Fruit fly (Drosophila melanogaster): Measurements from ENCODE around the gene mrn.

mrn gene

dm6 chr3L:15580487-15580886 is at the start of gene mrn, which contains the start of gene CG12301:
mrn (minus strand) TSS chr3L:15580537.
CG12301 (plus strand) TSS chr3L:15580800.
- TF ChIP-seq tj (GFP tag; optimal IDR thresholded peaks at IDR 0.05) (peak; percentile 75), CG14711 (tag; optimal IDR thresholded peaks at IDR 0.05) (peak; percentile 92), CG11617 (GFP tag; optimal IDR thresholded peaks at IDR 0.05) (peak; percentile 80), cnc (optimal IDR thresholded peaks at IDR 0.05) (no peak), CG33017 (tag; optimal IDR thresholded peaks at IDR 0.05) (peak; percentile 62), CG7101 (tag; optimal IDR thresholded peaks at IDR 0.05) (peak; percentile 80), ovo (GFP tag; optimal IDR thresholded peaks at IDR 0.05) (no peak), CG12768 (GFP tag; optimal IDR thresholded peaks at IDR 0.05) (peak; percentile 82), CG7045 (GFP tag; optimal IDR thresholded peaks at IDR 0.05) (peak; percentile 72), CG1620 (GFP tag; optimal IDR thresholded peaks at IDR 0.05) (peak; percentile 88), Clk (GFP tag; optimal IDR thresholded peaks at IDR 0.05) (peak; percentile 78), cic (GFP tag; optimal IDR thresholded peaks at IDR 0.05) (peak; percentile 42), bab1 (GFP tag; optimal IDR thresholded peaks at IDR 0.05) (peak; percentile 91), CG5204 (GFP tag; optimal IDR thresholded peaks at IDR 0.05) (no peak), pad (GFP tag; optimal IDR thresholded peaks at IDR 0.05) (peak; percentile 69), Hr96 (GFP tag; optimal IDR thresholded peaks at IDR 0.05) (no peak), kay (GFP tag; ENCODE audit: borderline replicate concordance) (no peak), Crg-1 (GFP tag; optimal IDR thresholded peaks at IDR 0.05) (peak; percentile 67), toe (GFP tag; optimal IDR thresholded peaks at IDR 0.05) (no peak), Mnt (GFP tag; optimal IDR thresholded peaks at IDR 0.05) (peak; percentile 100)

dm6 chr3L:15627295-15627694 is 47.0 kb upstream of the mrn start:
- TF ChIP-seq kay (GFP tag; ENCODE audit: borderline replicate concordance) (peak; percentile 61), Clk (GFP tag; optimal IDR thresholded peaks at IDR 0.05) (no peak)

dm6 chr3L:15625676-15626414 is 45.5 kb upstream of the mrn start:
- peak; percentile 52 for TF ChIP-seq CG1620 (GFP tag; optimal IDR thresholded peaks at IDR 0.05)
- TF ChIP-seq tj (GFP tag; optimal IDR thresholded peaks at IDR 0.05): peak; percentile 65
- peak; percentile 22 for TF ChIP-seq Hr96 (GFP tag; optimal IDR thresholded peaks at IDR 0.05)
- TF ChIP-seq CG12768 (GFP tag; optimal IDR thresholded peaks at IDR 0.05): peak; percentile 75
- no peak for TF ChIP-seq Crg-1 (GFP tag; optimal IDR thresholded peaks at IDR 0.05)
- peak; percentile 47 for TF ChIP-seq toe (GFP tag; optimal IDR thresholded peaks at IDR 0.05)
- TF ChIP-seq CG5204 (GFP tag; optimal IDR thresholded peaks at IDR 0.05): peak; percentile 82
- peak; percentile 77 for TF ChIP-seq pad (GFP tag; optimal IDR thresholded peaks at IDR 0.05)
- TF ChIP-seq bab1 (GFP tag; optimal IDR thresholded peaks at IDR 0.05): peak; percentile 95
- peak; percentile 51 for TF ChIP-seq Mnt (GFP tag; optimal IDR thresholded peaks at IDR 0.05)
- TF ChIP-seq cic (GFP tag; optimal IDR thresholded peaks at IDR 0.05): no peak
- TF ChIP-seq CG11617 (GFP tag; optimal IDR thresholded peaks at IDR 0.05): peak; percentile 93
- TF ChIP-seq kay (GFP tag; ENCODE audit: borderline replicate concordance): peak; percentile 75
- peak; percentile 93 for TF ChIP-seq CG33017 (tag; optimal IDR thresholded peaks at IDR 0.05)
- TF ChIP-seq CG14711 (tag; optimal IDR thresholded peaks at IDR 0.05): peak; percentile 88
- TF ChIP-seq CG7045 (GFP tag; optimal IDR thresholded peaks at IDR 0.05): peak; percentile 86
- peak; percentile 92 for TF ChIP-seq CG7101 (tag; optimal IDR thresholded peaks at IDR 0.05)
- TF ChIP-seq Clk (GFP tag; optimal IDR thresholded peaks at IDR 0.05): peak; percentile 52
- TF ChIP-seq cnc (optimal IDR thresholded peaks at IDR 0.05): no peak
- peak; percentile 57 for TF ChIP-seq ovo (GFP tag; optimal IDR thresholded peaks at IDR 0.05)

dm6 chr3L:15624944-15625610 is 44.7 kb upstream of the mrn start:
- TF ChIP-seq toe (GFP tag; optimal IDR thresholded peaks at IDR 0.05) (no peak), CG5204 (GFP tag; optimal IDR thresholded peaks at IDR 0.05) (no peak), tj (GFP tag; optimal IDR thresholded peaks at IDR 0.05) (peak; percentile 68), pad (GFP tag; optimal IDR thresholded peaks at IDR 0.05) (no peak)

dm6 chr3L:15624097-15624496 is 43.8 kb upstream of the mrn start:
- TF ChIP-seq CG33017 (tag; optimal IDR thresholded peaks at IDR 0.05) (no peak), CG11617 (GFP tag; optimal IDR thresholded peaks at IDR 0.05) (no peak), pad (GFP tag; optimal IDR thresholded peaks at IDR 0.05) (no peak), tj (GFP tag; optimal IDR thresholded peaks at IDR 0.05) (no peak), Hr96 (GFP tag; optimal IDR thresholded peaks at IDR 0.05) (no peak), CG12768 (GFP tag; optimal IDR thresholded peaks at IDR 0.05) (no peak), Crg-1 (GFP tag; optimal IDR thresholded peaks at IDR 0.05) (no peak), Mnt (GFP tag; optimal IDR thresholded peaks at IDR 0.05) (no peak), cnc (optimal IDR thresholded peaks at IDR 0.05) (no peak), cic (GFP tag; optimal IDR thresholded peaks at IDR 0.05) (no peak), CG14711 (tag; optimal IDR thresholded peaks at IDR 0.05) (no peak), CG7101 (tag; optimal IDR thresholded peaks at IDR 0.05) (no peak), kay (GFP tag; ENCODE audit: borderline replicate concordance) (no peak), CG1620 (GFP tag; optimal IDR thresholded peaks at IDR 0.05) (no peak), Clk (GFP tag; optimal IDR thresholded peaks at IDR 0.05) (no peak)

- peak; percentile 86 for TF ChIP-seq CG12768 (GFP tag; optimal IDR thresholded peaks at IDR 0.05)
- peak; percentile 69 for TF ChIP-seq CG14711 (tag; optimal IDR thresholded peaks at IDR 0.05)
- TF ChIP-seq Mnt (GFP tag; optimal IDR thresholded peaks at IDR 0.05): peak; percentile 86
- peak; percentile 85 for TF ChIP-seq CG7101 (tag; optimal IDR thresholded peaks at IDR 0.05)
- TF ChIP-seq pad (GFP tag; optimal IDR thresholded peaks at IDR 0.05): peak; percentile 90
- TF ChIP-seq toe (GFP tag; optimal IDR thresholded peaks at IDR 0.05): peak; percentile 82
- TF ChIP-seq cic (GFP tag; optimal IDR thresholded peaks at IDR 0.05): peak; percentile 53
- peak; percentile 67 for TF ChIP-seq CG33017 (tag; optimal IDR thresholded peaks at IDR 0.05)
- no peak for TF ChIP-seq cnc (optimal IDR thresholded peaks at IDR 0.05)
- peak; percentile 20 for TF ChIP-seq bab1 (GFP tag; optimal IDR thresholded peaks at IDR 0.05)
- peak; percentile 52 for TF ChIP-seq CG11617 (GFP tag; optimal IDR thresholded peaks at IDR 0.05)
- peak; percentile 97 for TF ChIP-seq CG1620 (GFP tag; optimal IDR thresholded peaks at IDR 0.05)
- peak; percentile 77 for TF ChIP-seq tj (GFP tag; optimal IDR thresholded peaks at IDR 0.05)
- TF ChIP-seq Clk (GFP tag; optimal IDR thresholded peaks at IDR 0.05): peak; percentile 82
- TF ChIP-seq ovo (GFP tag; optimal IDR thresholded peaks at IDR 0.05): peak; percentile 73
- peak; percentile 84 for TF ChIP-seq Hr96 (GFP tag; optimal IDR thresholded peaks at IDR 0.05)
- peak; percentile 97 for TF ChIP-seq Crg-1 (GFP tag; optimal IDR thresholded peaks at IDR 0.05)
- peak; percentile 77 for TF ChIP-seq CG7045 (GFP tag; optimal IDR thresholded peaks at IDR 0.05)
- peak; percentile 81 for TF ChIP-seq CG5204 (GFP tag; optimal IDR thresholded peaks at IDR 0.05)
- no peak for TF ChIP-seq kay (GFP tag; ENCODE audit: borderline replicate concordance)
Measured at dm6 chr3L:15619626-15620247, 39.4 kb upstream of the mrn start, which contains the start of gene Phs. Phs (plus strand) TSS chr3L:15619901.

Measured in whole organism, adult.